Worm (Caenorhabditis elegans) whole organism, L1 larva: ENCODE measurements around the gene hir-1.

Experiments
- alr-1 ChIP-seq: fragments of 200-800 bp; sonication (Bioruptor generic); optimal IDR thresholded peaks from 2 replicates; lab custom pipeline; 2018; ENCODE audit warnings: borderline replicate concordance, mild to moderate bottlenecking, missing genetic modification characterization, missing compliant biosample characterization
- unc-130 ChIP-seq: fragments of 150-350 bp; optimal IDR thresholded peaks from 2 replicates; lab custom pipeline; 2017; ENCODE audit warnings: missing biosample characterization, missing genetic modification characterization, inconsistent platforms

DNA sequence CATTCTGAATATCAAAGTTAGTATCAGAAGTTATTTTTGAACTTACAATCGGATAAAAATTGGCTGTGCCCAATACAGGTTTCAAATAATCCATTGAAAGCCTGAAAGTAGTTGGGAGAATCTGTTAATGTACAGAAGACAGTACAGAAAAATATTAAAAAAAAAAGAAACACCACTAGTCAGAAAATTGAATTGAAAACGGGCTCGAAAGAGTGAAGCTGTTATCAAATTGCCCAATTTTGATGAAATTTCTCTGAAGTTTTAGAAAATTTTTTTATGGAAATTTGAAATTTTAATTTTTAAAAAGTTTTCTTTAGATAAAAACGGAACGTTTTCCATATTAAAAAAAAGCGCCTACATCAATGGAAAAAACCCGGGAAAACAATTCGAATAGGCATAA is 45.2 kb downstream of the hir-1 start, which contains the start of gene C18C4.7:
- TF ChIP-seq alr-1 (tag; lab: Kevin White, UChicago) (no peak), unc-130 (tag; lab: Kevin White, UChicago) (no peak)
